Fruit fly (Drosophila melanogaster) whole organism: ENCODE data around the gene sea.

Source experiments
- pan ChIP-seq: fragments of >200 bp; optimal IDR thresholded peaks from 2 replicates; lab custom pipeline; 2017
- psq ChIP-seq: fragments of >200 bp; optimal IDR thresholded peaks from 2 replicates; lab custom pipeline; 2017

dm6 chr3R:11581340-11582252 lies 14.7 kb upstream of the sea start, which contains the start of gene wkd:
- TF ChIP-seq pan (lab: Kevin White, UChicago) (no peak), psq (lab: Kevin White, UChicago) (no peak)
